Worm (Caenorhabditis elegans): ENCODE results near the gene K01G12.3.

ce11 chrIV:14219714-14220113 is 26.4 kb downstream of the K01G12.3 start, which contains the start of gene sqrd-1:
- TF ChIP-seq daf-12 (tag; optimal IDR thresholded peaks at IDR 0.05): no peak
- no peak for TF ChIP-seq saeg-2 (GFP tag; IDR thresholded peaks at IDR 0.05)
- TF ChIP-seq snpc-4 (tag; optimal IDR thresholded peaks at IDR 0.05): no peak
- peak; percentile 1 for TF ChIP-seq hlh-30 (tag; optimal IDR thresholded peaks at IDR 0.05; ENCODE audit: insufficient read depth)
- TF ChIP-seq gei-8 (GFP tag; optimal IDR thresholded peaks at IDR 0.05): no peak
- no peak for TF ChIP-seq lir-3 (tag; optimal IDR thresholded peaks at IDR 0.05)
- TF ChIP-seq unc-130 (GFP tag; optimal IDR thresholded peaks at IDR 0.05): no peak
- TF ChIP-seq nhr-237 (tag; optimal IDR thresholded peaks at IDR 0.05): no peak
- peak; percentile 47 for TF ChIP-seq nhr-28 (tag; optimal IDR thresholded peaks at IDR 0.05)
- no peak for TF ChIP-seq jun-1 (tag; optimal IDR thresholded peaks at IDR 0.05)
- TF ChIP-seq Y75B8A.6 (GFP tag; IDR thresholded peaks at IDR 0.05): no peak
- TF ChIP-seq lin-13 (GFP tag; optimal IDR thresholded peaks at IDR 0.05): no peak
